Worm (Caenorhabditis elegans) whole organism, late embryonic: ENCODE measurements around the gene nlp-46.

Experiments
- F13H6.1 ChIP-seq: sonication (generic microtip); optimal IDR thresholded peaks from 2 replicates; lab custom pipeline; 2016; ENCODE audit warnings: missing genetic modification characterization, missing compliant biosample characterization
- K02D7.2 ChIP-seq: sonication (generic microtip); optimal IDR thresholded peaks from 2 replicates; lab custom pipeline; 2017; ENCODE audit warnings: mild to moderate bottlenecking, missing genetic modification characterization, missing compliant biosample characterization
- T23F11.4 ChIP-seq: fragments of 200-800 bp; sonication (Bioruptor generic); optimal IDR thresholded peaks from 2 replicates; lab custom pipeline; 2018; ENCODE audit warnings: mild to moderate bottlenecking, missing genetic modification characterization, missing compliant biosample characterization
- Y22D7AL.16 ChIP-seq: sonication (generic microtip); optimal IDR thresholded peaks from 2 replicates; lab custom pipeline; 2016; ENCODE audit warnings: missing genetic modification characterization, missing compliant biosample characterization
- ama-1 ChIP-seq: fragments of 150-350 bp; optimal IDR thresholded peaks from 2 replicates; lab custom pipeline; 2014
- ceh-14 ChIP-seq: sonication (generic microtip); optimal IDR thresholded peaks from 2 replicates; lab custom pipeline; 2016; ENCODE audit warnings: missing genotype, missing genetic modification characterization, missing compliant biosample characterization
- ceh-19 ChIP-seq: fragments of 200-800 bp; sonication (Bioruptor generic); optimal IDR thresholded peaks from 2 replicates; lab custom pipeline; 2018; ENCODE audit warnings: mild to moderate bottlenecking, missing genetic modification characterization, missing compliant biosample characterization
- ceh-2 ChIP-seq: sonication (generic microtip); optimal IDR thresholded peaks from 2 replicates; lab custom pipeline; 2016; ENCODE audit warnings: missing genotype, missing genetic modification characterization, missing compliant biosample characterization
- ceh-22 ChIP-seq: sonication (generic microtip); optimal IDR thresholded peaks from 2 replicates; lab custom pipeline; 2017; ENCODE audit warnings: missing biosample characterization, missing genetic modification characterization
- ceh-24 ChIP-seq: sonication (generic microtip); optimal IDR thresholded peaks from 2 replicates; lab custom pipeline; 2016; ENCODE audit warnings: mild to moderate bottlenecking, missing genetic modification characterization, missing compliant biosample characterization
- ceh-30 ChIP-seq: fragments of 150-350 bp; optimal IDR thresholded peaks from 2 replicates; lab custom pipeline; 2014; ENCODE audit warnings: missing biosample characterization, missing genetic modification characterization
- ceh-31 ChIP-seq: sonication (generic microtip); optimal IDR thresholded peaks from 2 replicates; lab custom pipeline; 2016; ENCODE audit warnings: missing genetic modification characterization, missing compliant biosample characterization
- ceh-48 ChIP-seq: sonication (generic microtip); optimal IDR thresholded peaks from 2 replicates; lab custom pipeline; 2016; ENCODE audit warnings: missing genetic modification characterization, inconsistent platforms, missing compliant biosample characterization
- ceh-9 ChIP-seq: sonication (generic microtip); optimal IDR thresholded peaks from 2 replicates; lab custom pipeline; 2016; ENCODE audit warnings: mild to moderate bottlenecking, missing genetic modification characterization, inconsistent platforms, missing compliant biosample characterization
- dmd-4 ChIP-seq: sonication (generic microtip); optimal IDR thresholded peaks from 2 replicates; lab custom pipeline; 2016; ENCODE audit warnings: borderline replicate concordance, missing genetic modification characterization, missing compliant biosample characterization
- dve-1 ChIP-seq: sonication (generic microtip); optimal IDR thresholded peaks from 2 replicates; lab custom pipeline; 2017; ENCODE audit warnings: antibody characterized with exemption, mild to moderate bottlenecking, missing genetic modification characterization, missing compliant biosample characterization
- elt-2 ChIP-seq: sonication (generic microtip); optimal IDR thresholded peaks from 2 replicates; lab custom pipeline; 2016; ENCODE audit warnings: missing genetic modification reagents, missing genetic modification characterization, missing compliant biosample characterization
- elt-4 ChIP-seq: sonication (generic microtip); optimal IDR thresholded peaks from 2 replicates; lab custom pipeline; 2016; ENCODE audit warnings: missing genetic modification characterization, missing compliant biosample characterization
- ets-4 ChIP-seq: sonication (generic microtip); optimal IDR thresholded peaks from 2 replicates; lab custom pipeline; 2016; ENCODE audit warnings: missing genetic modification characterization, missing compliant biosample characterization
- eyg-1 ChIP-seq: sonication (generic microtip); optimal IDR thresholded peaks from 2 replicates; lab custom pipeline; 2016; ENCODE audit warnings: missing genotype, missing genetic modification characterization, missing compliant biosample characterization
- fkh-10 ChIP-seq: fragments of 150-350 bp; optimal IDR thresholded peaks from 2 replicates; lab custom pipeline; 2014; ENCODE audit warnings: missing biosample characterization, missing genetic modification reagents, missing genetic modification characterization
- hlh-8 ChIP-seq: sonication (generic microtip); optimal IDR thresholded peaks from 2 replicates; lab custom pipeline; 2016; ENCODE audit warnings: missing genotype, missing genetic modification characterization, missing compliant biosample characterization
- lin-11 ChIP-seq: fragments of 200-800 bp; sonication (Bioruptor generic); optimal IDR thresholded peaks from 2 replicates; lab custom pipeline; 2018; ENCODE audit warnings: mild to moderate bottlenecking, missing genetic modification characterization, missing compliant biosample characterization
- mec-3 ChIP-seq: sonication (generic microtip); optimal IDR thresholded peaks from 2 replicates; lab custom pipeline; 2016; ENCODE audit warnings: borderline replicate concordance, missing genetic modification characterization, missing compliant biosample characterization
- nhr-11 ChIP-seq: fragments of 150-350 bp; optimal IDR thresholded peaks from 2 replicates; lab custom pipeline; 2014; ENCODE audit warnings: missing biosample characterization, missing genetic modification characterization
- npax-4 ChIP-seq: sonication (generic microtip); optimal IDR thresholded peaks from 2 replicates; lab custom pipeline; 2016; ENCODE audit warnings: missing genetic modification characterization, missing compliant biosample characterization
- odd-2 ChIP-seq: sonication (generic microtip); optimal IDR thresholded peaks from 2 replicates; lab custom pipeline; 2017; ENCODE audit warnings: antibody characterized with exemption, mild to moderate bottlenecking, missing genetic modification characterization, missing compliant biosample characterization
- pat-9 ChIP-seq: fragments of 200-800 bp; sonication (Bioruptor generic); optimal IDR thresholded peaks from 2 replicates; lab custom pipeline; 2018; ENCODE audit warnings: mild to moderate bottlenecking, missing genetic modification characterization, moderate library complexity, missing compliant biosample characterization
- pros-1 ChIP-seq: fragments of 150-350 bp; optimal IDR thresholded peaks from 2 replicates; lab custom pipeline; 2014; ENCODE audit warnings: missing biosample characterization, missing genetic modification reagents, missing genetic modification characterization
- tbx-7 ChIP-seq: sonication (generic microtip); optimal IDR thresholded peaks from 2 replicates; lab custom pipeline; 2016; ENCODE audit warnings: missing genotype, missing genetic modification characterization, missing compliant biosample characterization
- ttx-3 ChIP-seq: sonication (generic microtip); optimal IDR thresholded peaks from 2 replicates; lab custom pipeline; 2016; ENCODE audit warnings: missing genetic modification reagents, missing genetic modification characterization, missing compliant biosample characterization
- unc-86 ChIP-seq: sonication (generic microtip); optimal IDR thresholded peaks from 2 replicates; lab custom pipeline; 2016; ENCODE audit warnings: missing genetic modification characterization, missing compliant biosample characterization
- zip-5 ChIP-seq: sonication (generic microtip); optimal IDR thresholded peaks from 2 replicates; lab custom pipeline; 2016; ENCODE audit warnings: missing genetic modification characterization, missing compliant biosample characterization
- ztf-16 ChIP-seq: sonication (generic microtip); optimal IDR thresholded peaks from 2 replicates; lab custom pipeline; 2017; ENCODE audit warnings: missing genetic modification characterization, missing compliant biosample characterization

The nlp-46 gene

ce11 chrV:12506185-12506584 lies at the start of gene nlp-46:
nlp-46 (minus strand) TSS chrV:12506285.
- TF ChIP-seq dve-1 (no peak), elt-2 (tag; lab: Kevin White, UChicago) (no peak), ceh-19 (GFP tag; lab: Kevin White, UChicago) (no peak), zip-5 (no peak), F13H6.1 (tag; lab: Kevin White, UChicago) (no peak), ceh-14 (tag; lab: Kevin White, UChicago) (no peak), hlh-8 (tag; lab: Kevin White, UChicago) (no peak), elt-4 (tag; lab: Kevin White, UChicago) (no peak), ceh-31 (tag; lab: Kevin White, UChicago) (no peak), ttx-3 (tag; lab: Kevin White, UChicago) (no peak), ceh-24 (tag; lab: Kevin White, UChicago) (no peak), K02D7.2 (tag; lab: Kevin White, UChicago) (no peak), ceh-30 (tag; lab: Kevin White, UChicago) (no peak), lin-11 (tag; lab: Kevin White, UChicago) (no peak), T23F11.4 (no peak), ceh-2 (tag; lab: Kevin White, UChicago) (no peak), ama-1 (lab: Kevin White, UChicago) (no peak), eyg-1 (tag; lab: Kevin White, UChicago) (no peak)

ce11 chrV:12555872-12556271 lies 49.8 kb upstream of the nlp-46 start:
- TF ChIP-seq nhr-11 (no peak), ama-1 (lab: Kevin White, UChicago) (no peak), ets-4 (no peak), pat-9 (tag; lab: Kevin White, UChicago) (no peak), eyg-1 (tag; lab: Kevin White, UChicago) (no peak), ceh-9 (tag; lab: Kevin White, UChicago) (no peak), ceh-48 (tag; lab: Kevin White, UChicago) (no peak), elt-4 (tag; lab: Kevin White, UChicago) (no peak), fkh-10 (GFP tag; lab: Kevin White, UChicago) (no peak), odd-2 (no peak), lin-11 (tag; lab: Kevin White, UChicago) (no peak), mec-3 (tag; lab: Kevin White, UChicago) (no peak), npax-4 (tag; lab: Kevin White, UChicago) (no peak), tbx-7 (no peak), Y22D7AL.16 (no peak)

- no peak for TF ChIP-seq tbx-7
- no peak for TF ChIP-seq ceh-22 (tag; lab: Kevin White, UChicago)
- no peak for TF ChIP-seq ztf-16 (tag; lab: Kevin White, UChicago)
- no peak for TF ChIP-seq pros-1 (tag; lab: Kevin White, UChicago)
- TF ChIP-seq unc-86 (tag; lab: Kevin White, UChicago): no peak
- no peak for TF ChIP-seq hlh-8 (tag; lab: Kevin White, UChicago)
- TF ChIP-seq ceh-48 (tag; lab: Kevin White, UChicago): no peak
- no peak for TF ChIP-seq dmd-4 (tag; lab: Kevin White, UChicago)
- no peak for TF ChIP-seq elt-2 (tag; lab: Kevin White, UChicago)
- TF ChIP-seq npax-4 (tag; lab: Kevin White, UChicago): no peak
- TF ChIP-seq, all 69 proteins: peak for 0
Measured at ce11 chrV:12554172-12555031, 48.3 kb upstream of the nlp-46 start.

DNA sequence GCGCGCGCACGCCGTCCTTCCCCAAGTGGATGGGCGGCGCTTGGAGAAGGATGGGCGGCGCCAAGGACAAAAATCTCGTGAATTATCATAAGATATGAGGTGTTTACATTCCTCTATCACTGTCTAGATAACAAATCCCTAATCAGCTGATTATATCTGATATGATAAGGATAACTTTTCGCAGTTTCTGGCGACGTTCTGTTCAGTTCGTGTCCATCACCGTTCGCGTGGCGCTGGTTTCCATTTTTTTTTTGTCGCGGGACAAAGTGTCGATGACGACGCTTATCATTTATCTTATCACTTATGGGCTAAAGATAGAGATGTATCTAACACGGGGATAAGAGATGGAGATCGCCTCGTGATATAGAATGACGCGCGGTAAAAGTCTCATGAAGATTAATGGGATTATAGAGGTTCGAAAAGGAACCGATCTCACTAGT lies 47.2 kb upstream of the nlp-46 start:
- TF ChIP-seq hlh-8 (tag; lab: Kevin White, UChicago) (no peak), fkh-10 (GFP tag; lab: Kevin White, UChicago) (no peak), ceh-22 (tag; lab: Kevin White, UChicago) (no peak), F13H6.1 (tag; lab: Kevin White, UChicago) (no peak), pat-9 (tag; lab: Kevin White, UChicago) (no peak), K02D7.2 (tag; lab: Kevin White, UChicago) (no peak)
